Fruit fly (Drosophila melanogaster) S2 (cell line): Measurements from ENCODE around the gene CG12880.

Experiments
- CG8478 ChIP-seq: fragments of >200 bp; optimal IDR thresholded peaks from 2 replicates; lab custom pipeline; 2018
- CTCF ChIP-seq, 2 experiments: fragments of >200 bp; optimal IDR thresholded peaks; 2 replicates each; lab custom pipeline; 2018

DNA sequence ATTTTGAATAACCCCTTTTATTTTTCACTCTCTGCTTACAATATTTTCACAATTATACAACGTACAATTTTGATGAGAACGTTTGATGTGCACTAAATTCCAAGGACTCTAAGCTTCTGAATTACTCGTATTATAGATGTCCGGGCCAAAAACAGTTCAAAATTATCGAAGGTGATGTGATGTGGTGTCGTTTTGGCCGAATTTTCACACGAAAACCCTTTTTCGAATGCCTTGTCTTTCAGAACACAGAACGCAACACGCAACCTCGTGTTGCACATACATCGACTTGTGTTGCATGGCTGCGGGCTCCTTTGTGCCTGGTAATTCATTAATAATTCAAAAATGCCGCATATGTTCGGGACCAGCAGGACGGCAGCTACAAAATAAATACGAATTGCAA, 2.3 kb downstream of the CG12880 start, which contains the start of gene CG31055:
- TF ChIP-seq CG8478 (lab: Kevin White, UChicago) (no peak), CTCF (optimal IDR thresholded peaks at IDR 0.05; lab: Kevin White, UChicago) (no peak)
